Worm (Caenorhabditis elegans): Measurements from ENCODE around the gene R03G8.1.

R03G8.1 gene

ce11 chrX:13084273-13084672, at the start of gene R03G8.1:
Gene R03G8.1 (plus strand): TSS chrX:13084573.
- TF ChIP-seq pes-1 (GFP tag; IDR thresholded peaks at IDR 0.05): no peak
- TF ChIP-seq flt-1 (GFP tag; IDR thresholded peaks at IDR 0.05): no peak
- no peak for TF ChIP-seq hnd-1 (tag; optimal IDR thresholded peaks at IDR 0.05)
- TF ChIP-seq ets-7 (tag; optimal IDR thresholded peaks at IDR 0.05): no peak

- TF ChIP-seq tra-4 (tag; optimal IDR thresholded peaks at IDR 0.05): no peak
- no peak for TF ChIP-seq tbx-11 (GFP tag; IDR thresholded peaks at IDR 0.05)
- no peak for TF ChIP-seq tbx-37 (GFP tag; conservative IDR thresholded peaks at IDR 0.05)
- TF ChIP-seq ama-1 (optimal IDR thresholded peaks at IDR 0.05): no peak
- TF ChIP-seq pes-1 (GFP tag; IDR thresholded peaks at IDR 0.05): no peak
- no peak for TF ChIP-seq ets-7 (tag; optimal IDR thresholded peaks at IDR 0.05)
- no peak for TF ChIP-seq sea-1 (GFP tag; conservative IDR thresholded peaks at IDR 0.05)
- no peak for TF ChIP-seq aly-1 (tag; optimal IDR thresholded peaks at IDR 0.05)
- no peak for TF ChIP-seq flt-1 (GFP tag; IDR thresholded peaks at IDR 0.05)
- no peak for TF ChIP-seq hmbx-1 (tag; optimal IDR thresholded peaks at IDR 0.05)
These were observed 45.6 kb upstream of the R03G8.1 start for ce11 chrX:13038791-13039190.

ce11 chrX:13041830-13042229, 42.5 kb upstream of the R03G8.1 start:
- TF ChIP-seq ceh-13 (GFP tag; optimal IDR thresholded peaks at IDR 0.05): no peak
- no peak for TF ChIP-seq hnd-1 (tag; optimal IDR thresholded peaks at IDR 0.05)
- TF ChIP-seq tbx-11 (GFP tag; IDR thresholded peaks at IDR 0.05): no peak
- no peak for TF ChIP-seq B0310.2 (tag; optimal IDR thresholded peaks at IDR 0.05)
- TF ChIP-seq sea-1 (GFP tag; conservative IDR thresholded peaks at IDR 0.05): no peak
- TF ChIP-seq F13C5.2 (tag; optimal IDR thresholded peaks at IDR 0.05): no peak

DNA sequence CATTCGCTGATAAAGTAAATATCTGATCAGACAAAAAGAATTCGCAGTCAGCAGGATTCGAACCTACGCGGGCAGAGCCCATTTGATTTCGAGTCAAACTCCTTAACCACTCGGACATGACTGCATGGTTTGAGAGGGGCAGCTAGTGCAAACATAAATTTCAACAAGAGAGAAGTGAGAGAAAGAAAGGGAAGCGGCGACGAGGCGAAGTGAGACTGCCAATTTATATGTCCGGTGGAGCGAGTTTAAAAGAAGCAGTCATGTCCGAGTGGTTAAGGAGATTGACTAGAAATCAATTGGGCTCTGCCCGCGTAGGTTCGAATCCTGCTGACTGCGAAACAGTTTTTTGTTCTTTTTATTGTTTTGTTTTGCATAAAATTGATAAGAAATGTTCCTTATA, 38.0 kb upstream of the R03G8.1 start:
- TF ChIP-seq ceh-36 (tag; optimal IDR thresholded peaks at IDR 0.05): peak; percentile 93
- TF ChIP-seq sea-1 (GFP tag; conservative IDR thresholded peaks at IDR 0.05): peak; percentile 94
- peak; percentile 96 for TF ChIP-seq hmg-4 (GFP tag; optimal IDR thresholded peaks at IDR 0.05)
- peak; percentile 88 for TF ChIP-seq flt-1 (GFP tag; IDR thresholded peaks at IDR 0.05)
- TF ChIP-seq ceh-13 (GFP tag; optimal IDR thresholded peaks at IDR 0.05): peak; percentile 81
- peak; percentile 53 for TF ChIP-seq hmbx-1 (tag; optimal IDR thresholded peaks at IDR 0.05)
- peak; percentile 95 for TF ChIP-seq tbx-11 (GFP tag; IDR thresholded peaks at IDR 0.05)
- peak; percentile 84 for TF ChIP-seq B0310.2 (tag; optimal IDR thresholded peaks at IDR 0.05)
- peak; percentile 91 for TF ChIP-seq ets-7 (tag; optimal IDR thresholded peaks at IDR 0.05)
- TF ChIP-seq pes-1 (GFP tag; IDR thresholded peaks at IDR 0.05): peak; percentile 94
- peak; percentile 93 for TF ChIP-seq aly-1 (tag; optimal IDR thresholded peaks at IDR 0.05)
- TF ChIP-seq hnd-1 (tag; optimal IDR thresholded peaks at IDR 0.05): peak; percentile 85
- TF ChIP-seq F13C5.2 (tag; optimal IDR thresholded peaks at IDR 0.05): peak; percentile 96
- TF ChIP-seq scrt-1 (GFP tag; IDR thresholded peaks at IDR 0.05): peak; percentile 95
- peak; percentile 95 for TF ChIP-seq tbx-37 (GFP tag; conservative IDR thresholded peaks at IDR 0.05)

- TF ChIP-seq flt-1 (GFP tag; IDR thresholded peaks at IDR 0.05) (no peak), pes-1 (GFP tag; IDR thresholded peaks at IDR 0.05) (no peak), ceh-13 (GFP tag; optimal IDR thresholded peaks at IDR 0.05) (no peak), tbx-11 (GFP tag; IDR thresholded peaks at IDR 0.05) (no peak), scrt-1 (GFP tag; IDR thresholded peaks at IDR 0.05) (no peak), ama-1 (optimal IDR thresholded peaks at IDR 0.05) (no peak), ets-7 (tag; optimal IDR thresholded peaks at IDR 0.05) (no peak), hnd-1 (tag; optimal IDR thresholded peaks at IDR 0.05) (no peak), tra-4 (tag; optimal IDR thresholded peaks at IDR 0.05) (no peak), hmg-4 (GFP tag; optimal IDR thresholded peaks at IDR 0.05) (no peak), B0310.2 (tag; optimal IDR thresholded peaks at IDR 0.05) (no peak), aly-1 (tag; optimal IDR thresholded peaks at IDR 0.05) (no peak), tbx-37 (GFP tag; conservative IDR thresholded peaks at IDR 0.05) (no peak), sea-1 (GFP tag; conservative IDR thresholded peaks at IDR 0.05) (no peak), hmbx-1 (tag; optimal IDR thresholded peaks at IDR 0.05) (no peak), ceh-36 (tag; optimal IDR thresholded peaks at IDR 0.05) (no peak), F13C5.2 (tag; optimal IDR thresholded peaks at IDR 0.05) (no peak)
These were observed 36.1 kb upstream of the R03G8.1 start, which contains the start of gene C53C7.3 for ce11 chrX:13048258-13048657. Gene C53C7.3 (plus strand): TSS chrX:13048558.

- TF ChIP-seq pes-1 (GFP tag; IDR thresholded peaks at IDR 0.05): no peak
- no peak for TF ChIP-seq hmg-4 (GFP tag; optimal IDR thresholded peaks at IDR 0.05)
These were observed 33.0 kb upstream of the R03G8.1 start, which contains the start of gene K03A11.1 for ce11 chrX:13051405-13051804. Gene K03A11.1 (plus strand): TSS chrX:13051705.

- TF ChIP-seq B0310.2 (tag; optimal IDR thresholded peaks at IDR 0.05) (no peak), F13C5.2 (tag; optimal IDR thresholded peaks at IDR 0.05) (no peak), ama-1 (optimal IDR thresholded peaks at IDR 0.05) (no peak), aly-1 (tag; optimal IDR thresholded peaks at IDR 0.05) (no peak), pes-1 (GFP tag; IDR thresholded peaks at IDR 0.05) (no peak), tbx-11 (GFP tag; IDR thresholded peaks at IDR 0.05) (no peak), sea-1 (GFP tag; conservative IDR thresholded peaks at IDR 0.05) (no peak), tra-4 (tag; optimal IDR thresholded peaks at IDR 0.05) (no peak), hnd-1 (tag; optimal IDR thresholded peaks at IDR 0.05) (no peak), scrt-1 (GFP tag; IDR thresholded peaks at IDR 0.05) (no peak), ets-7 (tag; optimal IDR thresholded peaks at IDR 0.05) (no peak), tbx-37 (GFP tag; conservative IDR thresholded peaks at IDR 0.05) (no peak), hmg-4 (GFP tag; optimal IDR thresholded peaks at IDR 0.05) (no peak)
These were observed 28.8 kb upstream of the R03G8.1 start, which contains the start of gene K03A11.6 for ce11 chrX:13055560-13055959. Gene K03A11.6 (plus strand): TSS chrX:13055860.

ce11 chrX:13059984-13060383, 24.4 kb upstream of the R03G8.1 start:
- no peak for TF ChIP-seq scrt-1 (GFP tag; IDR thresholded peaks at IDR 0.05)
- no peak for TF ChIP-seq ets-7 (tag; optimal IDR thresholded peaks at IDR 0.05)
- TF ChIP-seq flt-1 (GFP tag; IDR thresholded peaks at IDR 0.05): no peak
- no peak for TF ChIP-seq ceh-13 (GFP tag; optimal IDR thresholded peaks at IDR 0.05)
- TF ChIP-seq sea-1 (GFP tag; conservative IDR thresholded peaks at IDR 0.05): no peak
- no peak for TF ChIP-seq ceh-36 (tag; optimal IDR thresholded peaks at IDR 0.05)
- TF ChIP-seq aly-1 (tag; optimal IDR thresholded peaks at IDR 0.05): no peak
- TF ChIP-seq hmg-4 (GFP tag; optimal IDR thresholded peaks at IDR 0.05): no peak
- no peak for TF ChIP-seq hnd-1 (tag; optimal IDR thresholded peaks at IDR 0.05)
- no peak for TF ChIP-seq pes-1 (GFP tag; IDR thresholded peaks at IDR 0.05)
- no peak for TF ChIP-seq tbx-37 (GFP tag; conservative IDR thresholded peaks at IDR 0.05)
- TF ChIP-seq B0310.2 (tag; optimal IDR thresholded peaks at IDR 0.05): no peak
- no peak for TF ChIP-seq F13C5.2 (tag; optimal IDR thresholded peaks at IDR 0.05)
